Worm (Caenorhabditis elegans) whole organism, L1 larva: Measurements from ENCODE around the gene ptpn-22.

Experiments
- C04F5.9 ChIP-seq: sonication (generic microtip); optimal IDR thresholded peaks from 2 replicates; lab custom pipeline; 2016; ENCODE audit warnings: missing genetic modification characterization, missing compliant biosample characterization
- Y116A8C.19 ChIP-seq: sonication (generic microtip); optimal IDR thresholded peaks from 2 replicates; lab custom pipeline; 2016; ENCODE audit warnings: missing compliant biosample characterization, missing genetic modification characterization, borderline replicate concordance
- aly-2 ChIP-seq: fragments of 150-350 bp; optimal IDR thresholded peaks from 2 replicates; lab custom pipeline; 2014; ENCODE audit warnings: missing biosample characterization, missing genetic modification characterization
- ceh-8 ChIP-seq: fragments of 200-800 bp; sonication (Bioruptor generic); optimal IDR thresholded peaks from 2 replicates; lab custom pipeline; 2018; ENCODE audit warnings: mild to moderate bottlenecking, missing genetic modification characterization, moderate library complexity, missing compliant biosample characterization
- ceh-82 ChIP-seq, 3 experiments: fragments of 150-350 bp in 1 of 3; sonication (generic microtip) in 2 of 3; optimal IDR thresholded peaks; 2 replicates each; lab custom pipeline; 2014 to 2017; ENCODE audit warnings: missing biosample characterization in 3 of 3, missing genetic modification characterization in 3 of 3
- dpl-1 ChIP-seq, 3 experiments: fragments of 150-350 bp in 2 of 3; sonication (generic microtip) in 1 of 3; optimal IDR thresholded peaks; 2 replicates each; lab custom pipeline; 2014 to 2017; ENCODE audit warnings: missing biosample characterization in 3 of 3, missing genetic modification characterization in 3 of 3, missing genetic modification reagents in 3 of 3
- dsc-1 ChIP-seq: sonication (generic microtip); optimal IDR thresholded peaks from 2 replicates; lab custom pipeline; 2016; ENCODE audit warnings: mild to moderate bottlenecking, missing genetic modification characterization, missing compliant biosample characterization
- efl-1 ChIP-seq, 4 experiments: fragments of 150-350 bp; optimal IDR thresholded peaks in 3 of 4; peaks in 1 of 4; 1 replicate in 1 of 4; 2 replicates in 3 of 4; lab custom pipeline; 2014; ENCODE audit warnings: missing biosample characterization in 2 of 4, missing genetic modification characterization in 2 of 4, missing genetic modification reagents in 2 of 4
- egl-27 ChIP-seq, 2 experiments: fragments of 150-350 bp in 1 of 2; sonication (generic microtip); optimal IDR thresholded peaks; 3 replicates each; lab custom pipeline; 2017 to 2018; ENCODE audit warnings: missing biosample characterization in 2 of 2, missing genetic modification characterization in 2 of 2, missing genetic modification reagents in 2 of 2
- elt-3 ChIP-seq, 6 experiments: fragments of 150-350 bp in 1 of 6; sonication (generic microtip); optimal IDR thresholded peaks; 2 replicates each; lab custom pipeline; 2017 to 2018; ENCODE audit warnings: missing biosample characterization in 6 of 6, missing genetic modification characterization in 6 of 6, inconsistent platforms in 1 of 6
- fkh-10 ChIP-seq: sonication (generic microtip); optimal IDR thresholded peaks from 2 replicates; lab custom pipeline; 2017; ENCODE audit warnings: missing biosample characterization, missing genetic modification reagents, missing genetic modification characterization
- fkh-8 ChIP-seq: sonication (generic microtip); optimal IDR thresholded peaks from 2 replicates; lab custom pipeline; 2016; ENCODE audit warnings: mild to moderate bottlenecking, missing genetic modification characterization, missing compliant biosample characterization
- fos-1 ChIP-seq: fragments of 150-350 bp; optimal IDR thresholded peaks from 2 replicates; lab custom pipeline; 2014; ENCODE audit warnings: missing biosample characterization, missing genetic modification characterization
- isw-1 ChIP-seq: fragments of 200-800 bp; sonication (Bioruptor generic); IDR thresholded peaks from 2 replicates; pipeline ENCODE4 v1.3.6; 2022; ENCODE audit warnings: missing genetic modification characterization, missing compliant biosample characterization
- jun-1 ChIP-seq: fragments of 150-350 bp; optimal IDR thresholded peaks from 2 replicates; lab custom pipeline; 2014; ENCODE audit warnings: missing biosample characterization, missing genetic modification reagents, missing genetic modification characterization
- lin-14 ChIP-seq: fragments of 200-800 bp; sonication (Bioruptor generic); optimal IDR thresholded peaks from 2 replicates; lab custom pipeline; 2018; ENCODE audit warnings: mild to moderate bottlenecking, missing genetic modification characterization, moderate library complexity, missing compliant biosample characterization
- lin-15B ChIP-seq: fragments of 150-350 bp; sonication (generic microtip); optimal IDR thresholded peaks from 3 replicates; lab custom pipeline; 2014; ENCODE audit warnings: missing biosample characterization, missing genetic modification characterization
- lin-35 ChIP-seq, 2 experiments: fragments of 150-350 bp; optimal IDR thresholded peaks; 2 replicates each; lab custom pipeline; 2014; ENCODE audit warnings: missing biosample characterization in 2 of 2, missing genetic modification characterization in 2 of 2, missing genetic modification reagents in 2 of 2
- lsy-2 ChIP-seq, 2 experiments: fragments of 150-350 bp; optimal IDR thresholded peaks; 2 replicates each; lab custom pipeline; 2014; ENCODE audit warnings: missing biosample characterization in 2 of 2, missing genetic modification characterization in 2 of 2
- mab-9 ChIP-seq: fragments of 200-800 bp; sonication (Bioruptor generic); IDR thresholded peaks from 2 replicates; pipeline ENCODE4 v1.3.6; 2022; ENCODE audit warnings: missing genetic modification reagents, missing genetic modification characterization, missing compliant biosample characterization
- mdl-1 ChIP-seq, 2 experiments: fragments of 150-350 bp; optimal IDR thresholded peaks; 2 replicates each; lab custom pipeline; 2014 to 2017; ENCODE audit warnings: missing biosample characterization in 2 of 2, missing genetic modification characterization in 2 of 2, inconsistent platforms in 1 of 2
- mef-2 ChIP-seq: fragments of 150-350 bp; optimal IDR thresholded peaks from 2 replicates; lab custom pipeline; 2014; ENCODE audit warnings: missing biosample characterization, missing genetic modification characterization
- mep-1 ChIP-seq: fragments of 150-350 bp; optimal IDR thresholded peaks from 2 replicates; lab custom pipeline; 2014; ENCODE audit warnings: missing biosample characterization, missing genetic modification characterization
- nhr-11 ChIP-seq: fragments of 150-350 bp; optimal IDR thresholded peaks from 2 replicates; lab custom pipeline; 2014; ENCODE audit warnings: missing biosample characterization, missing genetic modification characterization
- nhr-19 ChIP-seq: fragments of 200-800 bp; sonication (Bioruptor generic); conservative IDR thresholded peaks from 2 replicates; pipeline ENCODE4 v1.3.6; 2022; ENCODE audit warnings: missing genetic modification characterization, missing compliant biosample characterization
- nhr-20 ChIP-seq: sonication (generic microtip); optimal IDR thresholded peaks from 2 replicates; lab custom pipeline; 2016; ENCODE audit warnings: mild to moderate bottlenecking, missing genetic modification characterization, missing compliant biosample characterization
- nhr-71 ChIP-seq: sonication (generic microtip); optimal IDR thresholded peaks from 2 replicates; lab custom pipeline; 2016; ENCODE audit warnings: mild to moderate bottlenecking, missing genetic modification characterization, moderate library complexity, missing compliant biosample characterization
- nhr-77 ChIP-seq: fragments of 150-350 bp; optimal IDR thresholded peaks from 2 replicates; lab custom pipeline; 2014; ENCODE audit warnings: missing biosample characterization, missing genetic modification characterization
- nhr-84 ChIP-seq: sonication (generic microtip); optimal IDR thresholded peaks from 2 replicates; lab custom pipeline; 2017; ENCODE audit warnings: missing biosample characterization, missing genetic modification characterization
- pag-3 ChIP-seq: sonication (generic microtip); optimal IDR thresholded peaks from 2 replicates; lab custom pipeline; 2017; ENCODE audit warnings: missing genetic modification characterization, mild to moderate bottlenecking, missing compliant biosample characterization, antibody characterized with exemption, borderline replicate concordance; ENCODE audit not compliant: insufficient read depth
- rnt-1 ChIP-seq: sonication (generic microtip); optimal IDR thresholded peaks from 2 replicates; lab custom pipeline; 2016; ENCODE audit warnings: mild to moderate bottlenecking, missing genetic modification characterization, moderate library complexity, missing compliant biosample characterization
- snpc-4 ChIP-seq: fragments of 150-350 bp; optimal IDR thresholded peaks from 2 replicates; lab custom pipeline; 2014; ENCODE audit warnings: missing biosample characterization, missing genetic modification characterization
- snu-23 ChIP-seq: sonication (generic microtip); optimal IDR thresholded peaks from 2 replicates; lab custom pipeline; 2016; ENCODE audit warnings: missing genetic modification characterization, missing compliant biosample characterization
- sptf-1 ChIP-seq: fragments of 150-350 bp; optimal IDR thresholded peaks from 2 replicates; lab custom pipeline; 2014; ENCODE audit warnings: missing biosample characterization, missing genetic modification characterization
- tbx-2 ChIP-seq: sonication (generic microtip); optimal IDR thresholded peaks from 2 replicates; lab custom pipeline; 2016; ENCODE audit warnings: missing genetic modification characterization, missing compliant biosample characterization
- tlp-1 ChIP-seq: fragments of 150-350 bp; optimal IDR thresholded peaks from 2 replicates; lab custom pipeline; 2014; ENCODE audit warnings: missing biosample characterization, missing genetic modification characterization
- unc-30 ChIP-seq: sonication (generic microtip); optimal IDR thresholded peaks from 2 replicates; lab custom pipeline; 2017; ENCODE audit warnings: missing biosample characterization, missing genetic modification characterization
- vab-15 ChIP-seq: sonication (generic microtip); optimal IDR thresholded peaks from 2 replicates; lab custom pipeline; 2017; ENCODE audit warnings: missing genotype, mild to moderate bottlenecking, missing genetic modification characterization, missing compliant biosample characterization
- xbp-1 ChIP-seq: sonication (generic microtip); optimal IDR thresholded peaks from 2 replicates; lab custom pipeline; 2016; ENCODE audit warnings: missing genetic modification characterization, missing compliant biosample characterization
- zip-4 ChIP-seq: fragments of 200-800 bp; sonication (Bioruptor generic); optimal IDR thresholded peaks from 2 replicates; lab custom pipeline; 2018; ENCODE audit warnings: mild to moderate bottlenecking, missing genetic modification characterization, moderate library complexity, missing compliant biosample characterization
- ztf-4 ChIP-seq: fragments of 150-350 bp; optimal IDR thresholded peaks from 2 replicates; lab custom pipeline; 2014; ENCODE audit warnings: missing biosample characterization, missing genetic modification characterization

The ptpn-22 gene

DNA sequence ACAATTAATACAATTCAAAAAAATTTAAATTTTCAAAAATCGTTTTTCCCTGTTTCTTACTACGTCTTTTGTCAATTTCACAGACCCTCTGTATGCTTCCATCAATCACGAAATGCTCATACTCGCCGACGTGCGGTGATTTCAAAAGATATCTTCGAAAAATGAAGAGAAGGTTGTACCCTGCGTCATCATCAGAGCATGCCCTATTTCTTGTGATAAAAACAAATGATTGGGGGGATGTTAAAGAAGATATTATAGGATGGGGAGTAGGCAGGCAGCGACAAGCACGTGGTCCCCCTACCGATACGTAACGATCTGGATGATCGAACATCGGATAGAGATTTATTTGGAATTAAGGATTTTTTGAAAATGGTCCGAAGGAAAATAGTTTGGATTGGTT lies 18.5 kb upstream of the ptpn-22 start:
- TF ChIP-seq unc-30 (tag; lab: Kevin White, UChicago) (no peak), lin-14 (GFP tag; lab: Kevin White, UChicago) (peak; percentile 44), efl-1 (optimal IDR thresholded peaks at IDR 0.05; lab: Kevin White, UChicago) (no peak), efl-1 (GFP tag; optimal IDR thresholded peaks at IDR 0.05 in 1 of 2; lab: Kevin White, UChicago) (no peak), lin-35 (GFP tag; optimal IDR thresholded peaks at IDR 0.05; lab: Kevin White, UChicago) (no peak), mdl-1 (tag; optimal IDR thresholded peaks at IDR 0.05; lab: Kevin White, UChicago) (peak in 1 of 2 experiments; percentile 38), ztf-4 (tag; lab: Kevin White, UChicago) (peak; percentile 16), rnt-1 (tag; lab: Kevin White, UChicago) (peak; percentile 77), lin-15B (tag; lab: Kevin White, UChicago) (no peak), nhr-71 (tag; lab: Kevin White, UChicago) (peak; percentile 63), lsy-2 (tag; optimal IDR thresholded peaks at IDR 0.05; lab: Kevin White, UChicago) (peak; percentile 15 to 45), nhr-20 (tag; lab: Kevin White, UChicago) (peak; percentile 3), snu-23 (GFP tag; lab: Kevin White, UChicago) (peak; percentile 30), nhr-19 (GFP tag; lab: Robert Waterston, UW) (peak; percentile 33)
- TF ChIP-seq, all 84 proteins: peak for 9

DNA sequence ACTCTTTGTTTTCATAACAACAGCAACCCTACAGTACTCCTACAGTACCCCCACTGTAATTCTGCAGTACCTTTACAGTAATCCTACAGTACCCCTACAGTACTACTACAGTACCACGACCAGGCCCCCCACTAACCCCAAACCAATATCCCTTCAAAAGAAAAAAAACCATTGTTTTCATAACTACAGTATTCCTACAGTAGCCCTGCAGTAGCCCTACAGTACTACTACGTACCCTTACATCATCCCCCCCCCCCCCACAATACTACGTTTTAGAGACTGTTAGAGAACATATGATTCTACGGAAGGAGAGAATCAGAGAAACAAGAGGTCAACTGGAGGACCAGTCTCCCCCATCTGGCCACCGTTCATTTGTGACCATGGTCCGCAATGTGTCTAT lies 13.4 kb upstream of the ptpn-22 start, which contains the start of gene Y41D4A.3:
Gene Y41D4A.3 (plus strand): TSS at position 301 of the 400 bp plus-strand sequence.
- TF ChIP-seq nhr-20 (tag; lab: Kevin White, UChicago) (no peak), unc-30 (tag; lab: Kevin White, UChicago) (no peak), aly-2 (tag; lab: Kevin White, UChicago) (no peak), mep-1 (no peak), pag-3 (tag; lab: Kevin White, UChicago) (no peak), sptf-1 (tag; lab: Kevin White, UChicago) (no peak), Y116A8C.19 (tag; lab: Kevin White, UChicago) (no peak), rnt-1 (tag; lab: Kevin White, UChicago) (no peak), tlp-1 (tag; lab: Kevin White, UChicago) (no peak), vab-15 (tag; lab: Kevin White, UChicago) (no peak), lin-14 (GFP tag; lab: Kevin White, UChicago) (no peak), jun-1 (tag; lab: Kevin White, UChicago) (no peak), dsc-1 (tag; lab: Kevin White, UChicago) (no peak), elt-3 (tag; optimal IDR thresholded peaks at IDR 0.05; lab: Kevin White, UChicago) (no peak), snpc-4 (no peak), nhr-11 (tag; lab: Kevin White, UChicago) (no peak), snu-23 (GFP tag; lab: Kevin White, UChicago) (no peak)

DNA sequence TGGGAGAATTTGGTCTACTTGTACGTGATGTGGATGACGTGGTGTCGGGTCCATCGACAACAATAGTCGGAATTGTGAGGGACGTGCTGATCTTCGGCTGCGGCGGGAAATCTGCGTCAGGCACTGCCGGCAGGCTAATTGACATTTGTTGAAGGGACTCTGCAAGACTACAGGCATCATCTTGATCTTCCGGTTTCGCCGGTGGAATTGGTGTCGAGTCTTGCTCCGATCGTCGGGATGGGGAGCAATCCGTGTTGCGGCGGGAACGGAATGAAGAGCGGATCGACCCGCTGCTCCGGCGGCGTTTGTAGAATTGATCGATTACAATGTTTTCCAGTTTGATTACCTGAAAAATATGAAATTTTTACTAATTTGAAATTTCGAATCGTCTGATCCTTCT lies 12.4 kb upstream of the ptpn-22 start:
- TF ChIP-seq efl-1 (optimal IDR thresholded peaks at IDR 0.05; lab: Kevin White, UChicago), result no peak
- TF ChIP-seq efl-1 (GFP tag; optimal IDR thresholded peaks at IDR 0.05 in 1 of 2; lab: Kevin White, UChicago), result peak in 1 of 2 experiments; percentile 18
- no peak for TF ChIP-seq nhr-77 (tag; lab: Kevin White, UChicago)
- no peak for TF ChIP-seq ceh-82 (tag; optimal IDR thresholded peaks at IDR 0.05; lab: Kevin White, UChicago)

- TF ChIP-seq lin-14 (GFP tag; lab: Kevin White, UChicago) (peak; percentile 34), nhr-84 (tag; lab: Kevin White, UChicago) (no peak)
These were observed 11.2 kb upstream of the ptpn-22 start for ce11 chrIV:1751243-1751642.

DNA sequence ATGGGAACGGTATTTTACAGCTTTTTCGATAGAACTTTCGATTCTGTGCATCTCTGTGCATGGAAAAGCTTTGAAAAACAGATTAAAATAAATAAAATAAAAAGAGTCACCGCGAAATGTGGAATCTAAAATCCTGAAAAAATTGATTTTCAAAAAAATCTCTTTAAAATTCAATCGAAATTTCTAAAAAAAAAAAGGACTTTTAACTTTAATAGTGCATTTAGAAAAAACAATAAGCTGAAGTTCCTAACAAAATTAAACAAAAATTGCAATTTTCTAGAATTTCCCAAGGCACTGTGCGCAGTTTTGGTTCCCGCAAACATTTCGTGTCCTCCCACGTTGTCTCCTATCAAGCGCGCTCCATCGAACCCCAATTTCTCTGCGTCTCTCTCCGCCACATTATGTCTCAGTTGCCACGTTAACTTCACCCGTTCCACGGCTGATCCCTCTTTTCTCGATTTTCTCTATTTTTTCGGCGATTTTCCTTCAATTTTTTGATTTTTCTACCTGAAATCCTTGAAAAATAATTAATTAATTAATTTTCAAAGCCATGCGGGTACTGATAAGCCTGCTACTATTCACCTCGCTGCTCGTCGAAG lies 5.5 kb upstream of the ptpn-22 start, which contains the start of the genes Y41D4A.6 and Y41D4A.4:
Gene Y41D4A.6 (minus strand): TSS at position 51 of the 599 bp plus-strand sequence.
Gene Y41D4A.4 (plus strand): TSS at position 549 of the 599 bp plus-strand sequence.
- TF ChIP-seq C04F5.9 (tag; lab: Kevin White, UChicago), result peak; percentile 64
- peak; percentile 96 for TF ChIP-seq fkh-8 (tag; lab: Kevin White, UChicago)
- peak; percentile 85 for TF ChIP-seq isw-1
- TF ChIP-seq dpl-1 (GFP tag; optimal IDR thresholded peaks at IDR 0.05; lab: Kevin White, UChicago), result peak; percentile 71 to 78 (median 75)
- peak; percentile 88 for TF ChIP-seq tbx-2 (tag; lab: Kevin White, UChicago)
- no peak for TF ChIP-seq mef-2
- peak; percentile 54 for TF ChIP-seq snpc-4
- peak; percentile 70 for TF ChIP-seq aly-2 (tag; lab: Kevin White, UChicago)
- peak; percentile 88 for TF ChIP-seq nhr-20 (tag; lab: Kevin White, UChicago)
- peak; percentile 37 for TF ChIP-seq fkh-10 (GFP tag; lab: Kevin White, UChicago)
- TF ChIP-seq lsy-2 (tag; optimal IDR thresholded peaks at IDR 0.05; lab: Kevin White, UChicago), result peak; percentile 71 to 86
- TF ChIP-seq xbp-1 (tag; lab: Kevin White, UChicago), result peak; percentile 90
- no peak for TF ChIP-seq nhr-11 (tag; lab: Kevin White, UChicago)
- no peak for TF ChIP-seq unc-30 (tag; lab: Kevin White, UChicago)
- TF ChIP-seq fos-1 (tag; lab: Kevin White, UChicago), result peak; percentile 78
- TF ChIP-seq egl-27 (tag; optimal IDR thresholded peaks at IDR 0.05; lab: Kevin White, UChicago), result no peak
- TF ChIP-seq mab-9, result no peak
- no peak for TF ChIP-seq zip-4 (GFP tag; lab: Kevin White, UChicago)
- no peak for TF ChIP-seq ceh-8
